Worm (Caenorhabditis elegans) whole organism, early embryonic: ENCODE measurements around the gene scpl-4.

ENCODE experiments used
- aly-1 ChIP-seq: sonication (generic microtip); optimal IDR thresholded peaks from 2 replicates; lab custom pipeline; 2016; ENCODE audit warnings: missing genetic modification characterization, missing compliant biosample characterization
- ceh-13 ChIP-seq: fragments of 200-800 bp; sonication (Bioruptor generic); optimal IDR thresholded peaks from 2 replicates; lab custom pipeline; 2018; ENCODE audit warnings: mild to moderate bottlenecking, missing genetic modification characterization, missing compliant biosample characterization
- ets-7 ChIP-seq: sonication (generic microtip); optimal IDR thresholded peaks from 2 replicates; lab custom pipeline; 2016; ENCODE audit warnings: missing genotype, missing genetic modification characterization, missing compliant biosample characterization
- tra-4 ChIP-seq: sonication (generic microtip); optimal IDR thresholded peaks from 2 replicates; lab custom pipeline; 2017; ENCODE audit warnings: missing genetic modification characterization, missing compliant biosample characterization

- no peak for TF ChIP-seq tra-4 (tag; lab: Kevin White, UChicago)
- no peak for TF ChIP-seq aly-1 (tag; lab: Kevin White, UChicago)
- TF ChIP-seq ceh-13 (GFP tag; lab: Kevin White, UChicago) = no peak
- no peak for TF ChIP-seq ets-7 (tag; lab: Kevin White, UChicago)
Observed at ce11 chrV:10630497-10630896, 31.6 kb downstream of the scpl-4 start.
